Fruit fly (Drosophila melanogaster) whole organism, embryonic: Measurements from ENCODE around the gene Reg-2.

Experiments used
- CG11504 ChIP-seq: fragments of 200-800 bp; sonication (Bioruptor generic); optimal IDR thresholded peaks from 3 replicates; lab custom pipeline; 2019; ENCODE audit warnings: missing biosample characterization, mild to moderate bottlenecking, missing genetic modification characterization, moderate library complexity
- CG12299 ChIP-seq: fragments of 200-800 bp; sonication (Bioruptor generic); optimal IDR thresholded peaks from 2 replicates; lab custom pipeline; 2018; ENCODE audit warnings: missing biosample characterization, mild to moderate bottlenecking, missing genetic modification characterization
- CG14667 ChIP-seq: fragments of 200-800 bp; sonication (Bioruptor generic); IDR thresholded peaks from 2 replicates; pipeline ENCODE4 v1.3.6; 2022; ENCODE audit warnings: missing biosample characterization, missing genetic modification characterization
- CG15514 ChIP-seq: fragments of 200-800 bp; sonication (Bioruptor generic); optimal IDR thresholded peaks from 3 replicates; lab custom pipeline; 2017; ENCODE audit warnings: missing biosample characterization, missing genetic modification characterization, mild to moderate bottlenecking, moderate library complexity, missing genetic modification reagents
- CG16815 ChIP-seq: fragments of 200-800 bp; sonication (Bioruptor generic); optimal IDR thresholded peaks from 3 replicates; lab custom pipeline; 2017; ENCODE audit warnings: missing biosample characterization, mild to moderate bottlenecking, missing genetic modification characterization
- CG17186 ChIP-seq: fragments of 200-800 bp; sonication (Bioruptor generic); optimal IDR thresholded peaks from 3 replicates; lab custom pipeline; 2017; ENCODE audit warnings: missing biosample characterization, missing genetic modification reagents, missing genetic modification characterization
- CG17361 ChIP-seq: fragments of 200-800 bp; sonication (Bioruptor generic); IDR thresholded peaks from 3 replicates; pipeline ENCODE4 v1.3.6; 2022; ENCODE audit warnings: missing biosample characterization, missing genetic modification characterization
- CG1792 ChIP-seq: fragments of 200-800 bp; sonication (Bioruptor generic); optimal IDR thresholded peaks from 2 replicates; lab custom pipeline; 2016; ENCODE audit warnings: missing biosample characterization, missing genetic modification characterization
- CG18262 ChIP-seq: fragments of 200-800 bp; optimal IDR thresholded peaks from 3 replicates; lab custom pipeline; 2019; ENCODE audit warnings: missing biosample characterization, mild to moderate bottlenecking, missing genetic modification characterization, moderate library complexity
- CG2116 ChIP-seq: fragments of 200-800 bp; sonication (Bioruptor generic); optimal IDR thresholded peaks from 3 replicates; lab custom pipeline; 2018; ENCODE audit warnings: missing biosample characterization, mild to moderate bottlenecking, missing genetic modification characterization
- CG2199 ChIP-seq: fragments of 200-800 bp; sonication (Bioruptor generic); IDR thresholded peaks from 3 replicates; pipeline ENCODE4 v1.3.6; 2022; ENCODE audit warnings: missing biosample characterization, missing genetic modification characterization
- CG30020 ChIP-seq: fragments of 200-800 bp; optimal IDR thresholded peaks from 2 replicates; lab custom pipeline; 2019; ENCODE audit warnings: missing biosample characterization, mild to moderate bottlenecking, missing genetic modification characterization, moderate library complexity
- CG33213 ChIP-seq: fragments of 200-800 bp; sonication (Bioruptor generic); optimal IDR thresholded peaks from 3 replicates; lab custom pipeline; 2016; ENCODE audit warnings: missing biosample characterization, missing genetic modification characterization
- CG3726 ChIP-seq: fragments of 200-800 bp; sonication (Bioruptor generic); IDR thresholded peaks from 3 replicates; pipeline ENCODE4, ENCODE4 v1.3.6; 2022; ENCODE audit warnings: missing biosample characterization, missing genetic modification characterization
- CG4360 ChIP-seq: fragments of 200-800 bp; sonication (Bioruptor generic); IDR thresholded peaks from 2 replicates; pipeline ENCODE4 v1.3.6; 2022; ENCODE audit warnings: missing biosample characterization, missing genetic modification characterization
- CG6854 ChIP-seq: fragments of 200-800 bp; sonication (Bioruptor generic); optimal IDR thresholded peaks from 3 replicates; lab custom pipeline; 2017; ENCODE audit warnings: missing biosample characterization, mild to moderate bottlenecking, missing genetic modification characterization
- CG7372 ChIP-seq: fragments of 200-800 bp; sonication (Bioruptor generic); IDR thresholded peaks from 2 replicates; pipeline ENCODE4 v1.3.6; 2022; ENCODE audit warnings: missing biosample characterization, missing genetic modification characterization
- CG8290 ChIP-seq, 3 experiments: fragments of 200-800 bp; sonication (Bioruptor generic); optimal IDR thresholded peaks; 2 replicates each; lab custom pipeline; 2016 to 2019; ENCODE audit warnings: missing biosample characterization in 3 of 3, missing genetic modification characterization in 3 of 3, mild to moderate bottlenecking in 2 of 3, moderate library complexity in 1 of 3
- CG8924 ChIP-seq: fragments of 200-800 bp; optimal IDR thresholded peaks from 3 replicates; lab custom pipeline; 2019; ENCODE audit warnings: missing biosample characterization, mild to moderate bottlenecking, missing genetic modification characterization, moderate library complexity
- CG9797 ChIP-seq: fragments of 200-800 bp; sonication (Bioruptor generic); optimal IDR thresholded peaks from 3 replicates; lab custom pipeline; 2018; ENCODE audit warnings: missing biosample characterization, mild to moderate bottlenecking, missing genetic modification characterization
- CTCF ChIP-seq: fragments of 200-800 bp; sonication (Bioruptor generic); optimal IDR thresholded peaks from 2 replicates; lab custom pipeline; 2017; ENCODE audit warnings: missing biosample characterization, mild to moderate bottlenecking, missing genetic modification characterization, moderate library complexity
- Dek ChIP-seq: fragments of 200-800 bp; sonication (Bioruptor generic); optimal IDR thresholded peaks from 3 replicates; lab custom pipeline; 2019; ENCODE audit warnings: missing biosample characterization, mild to moderate bottlenecking, missing genetic modification characterization, moderate library complexity
- Dll ChIP-seq: fragments of 200-800 bp; sonication (Bioruptor generic); IDR thresholded peaks from 4 replicates; pipeline ENCODE4 v1.3.6; 2022; ENCODE audit warnings: missing biosample characterization, missing genetic modification characterization; ENCODE audit not compliant: partially characterized antibody
- Drgx ChIP-seq: fragments of 200-800 bp; sonication (Bioruptor generic); IDR thresholded peaks from 2 replicates; pipeline ENCODE4 v1.3.6; 2022; ENCODE audit warnings: missing biosample characterization, missing genetic modification characterization
- E2f1 ChIP-seq: fragments of 200-800 bp; sonication (Bioruptor generic); IDR thresholded peaks from 2 replicates; pipeline ENCODE4 v1.3.6; 2022; ENCODE audit warnings: missing biosample characterization, missing genetic modification characterization
- Hsf ChIP-seq: fragments of 200-800 bp; sonication (Bioruptor generic); optimal IDR thresholded peaks from 3 replicates; lab custom pipeline; 2016; ENCODE audit warnings: missing biosample characterization, missing genetic modification characterization
- Myb ChIP-seq: fragments of 200-800 bp; sonication (Bioruptor generic); optimal IDR thresholded peaks from 2 replicates; lab custom pipeline; 2016; ENCODE audit warnings: missing biosample characterization, missing genetic modification characterization
- Neu2 ChIP-seq: fragments of 200-800 bp; sonication (Bioruptor generic); optimal IDR thresholded peaks from 3 replicates; lab custom pipeline; 2016; ENCODE audit warnings: missing biosample characterization, missing genetic modification characterization, borderline replicate concordance
- Nf-YA ChIP-seq: fragments of 200-800 bp; sonication (Bioruptor generic); IDR thresholded peaks from 2 replicates; pipeline ENCODE4 v1.3.6; 2022; ENCODE audit warnings: missing biosample characterization, missing genetic modification characterization
- Oaz ChIP-seq: fragments of 200-800 bp; sonication (Bioruptor generic); IDR thresholded peaks from 2 replicates; pipeline ENCODE4 v1.3.6; 2022; ENCODE audit warnings: missing biosample characterization, missing genetic modification characterization
- Sry-β ChIP-seq: fragments of 200-800 bp; sonication (Bioruptor generic); optimal IDR thresholded peaks from 2 replicates; lab custom pipeline; 2018; ENCODE audit warnings: missing biosample characterization, mild to moderate bottlenecking, missing genetic modification characterization, moderate library complexity
- aop ChIP-seq: fragments of 200-800 bp; sonication (Bioruptor generic); IDR thresholded peaks from 2 replicates; pipeline ENCODE4 v1.3.6; 2022; ENCODE audit warnings: missing biosample characterization, missing genetic modification characterization
- ap ChIP-seq: fragments of 200-800 bp; sonication (Bioruptor generic); IDR thresholded peaks from 2 replicates; pipeline ENCODE4 v1.3.6; 2022; ENCODE audit warnings: missing biosample characterization, missing genetic modification characterization
- cato ChIP-seq: fragments of 200-800 bp; sonication (Bioruptor generic); optimal IDR thresholded peaks from 2 replicates; lab custom pipeline; 2016; ENCODE audit warnings: missing biosample characterization, missing genetic modification characterization, borderline replicate concordance
- chif ChIP-seq, 2 experiments: fragments of 200-800 bp; sonication (Bioruptor generic); optimal IDR thresholded peaks; 3 replicates each; lab custom pipeline; 2016; ENCODE audit warnings: missing biosample characterization in 2 of 2, missing genetic modification characterization in 2 of 2
- danr ChIP-seq: fragments of 200-800 bp; sonication (Bioruptor generic); IDR thresholded peaks from 2 replicates; pipeline ENCODE4 v1.3.6; 2022; ENCODE audit warnings: missing biosample characterization, missing genetic modification characterization
- gcm2 ChIP-seq: fragments of 200-800 bp; sonication (Bioruptor generic); optimal IDR thresholded peaks from 2 replicates; lab custom pipeline; 2016; ENCODE audit warnings: missing biosample characterization, missing genetic modification characterization
- gsb ChIP-seq: fragments of 200-800 bp; sonication (Bioruptor generic); IDR thresholded peaks from 2 replicates; pipeline ENCODE4 v1.3.6; 2022; ENCODE audit warnings: missing biosample characterization, missing genetic modification characterization
- klu ChIP-seq: fragments of 200-800 bp; sonication (Bioruptor generic); IDR thresholded peaks from 2 replicates; pipeline ENCODE4 v1.3.6; 2022; ENCODE audit warnings: missing biosample characterization, missing genetic modification characterization
- lola ChIP-seq, 3 experiments: fragments of >200 bp in 2 of 3; fragments of 200-800 bp in 1 of 3; sonication (Bioruptor generic) in 1 of 3; optimal IDR thresholded peaks; 2 replicates each; lab custom pipeline; 2017 to 2019; ENCODE audit warnings: missing biosample characterization in 3 of 3, missing genetic modification characterization in 3 of 3, mild to moderate bottlenecking in 1 of 3, moderate library complexity in 1 of 3
- org-1 ChIP-seq: fragments of 200-800 bp; sonication (Bioruptor generic); optimal IDR thresholded peaks from 2 replicates; lab custom pipeline; 2017; ENCODE audit warnings: missing biosample characterization, missing genetic modification characterization
- pfk ChIP-seq: fragments of 200-800 bp; sonication (Bioruptor generic); optimal IDR thresholded peaks from 2 replicates; lab custom pipeline; 2018; ENCODE audit warnings: missing biosample characterization, mild to moderate bottlenecking, missing genetic modification characterization, moderate library complexity
- row ChIP-seq: fragments of 200-800 bp; sonication (Bioruptor generic); IDR thresholded peaks from 3 replicates; pipeline ENCODE4 v1.3.6; 2022; ENCODE audit warnings: missing biosample characterization, missing genetic modification characterization
- schlank ChIP-seq: fragments of 200-800 bp; sonication (Bioruptor generic); optimal IDR thresholded peaks from 2 replicates; lab custom pipeline; 2018; ENCODE audit warnings: missing biosample characterization, mild to moderate bottlenecking, missing genetic modification characterization
- sens ChIP-seq: fragments of 200-800 bp; sonication (Bioruptor generic); peaks from one replicate; lab custom pipeline; 2016; ENCODE audit warnings: missing biosample characterization, missing genetic modification characterization
- tna ChIP-seq: fragments of 200-800 bp; sonication (Bioruptor generic); IDR thresholded peaks from 2 replicates; pipeline ENCODE4 v1.3.6; 2022; ENCODE audit warnings: missing biosample characterization, missing genetic modification characterization; ENCODE audit not compliant: partially characterized antibody
- toy ChIP-seq: fragments of 200-800 bp; sonication (Bioruptor generic); IDR thresholded peaks from 2 replicates; pipeline ENCODE4 v1.3.6; 2022; ENCODE audit warnings: missing biosample characterization, missing genetic modification characterization

Reg-2 gene

DNA sequence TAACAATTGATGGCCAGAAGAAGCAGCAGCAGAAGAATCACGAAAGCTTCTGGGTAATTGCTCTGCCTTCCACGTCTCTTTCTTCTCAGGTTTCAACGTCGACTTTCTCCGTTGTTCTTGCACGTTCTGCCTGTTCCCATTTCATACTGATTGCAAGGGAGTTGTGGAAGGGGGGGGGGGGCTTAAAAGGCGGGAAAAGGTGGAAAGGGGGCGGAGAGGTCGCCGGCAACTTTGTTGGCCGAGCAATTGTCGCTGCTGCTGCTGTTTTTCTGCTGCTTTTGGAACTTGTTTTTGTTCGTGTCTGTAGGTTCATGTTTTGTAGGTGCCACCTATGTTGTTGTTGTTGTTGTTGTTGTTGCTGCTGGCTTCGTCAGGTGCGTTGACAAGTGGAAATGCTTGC lies 40.8 kb downstream of the Reg-2 start (continued):
- TF ChIP-seq CG11504 (tag; lab: Kevin White, UChicago) (peak; percentile 69), CG7372 (GFP tag; lab: Robert Waterston, UW) (no peak), lola (GFP tag; optimal IDR thresholded peaks at IDR 0.05; lab: Kevin White, UChicago) (no peak), Dll (GFP tag; lab: Robert Waterston, UW) (no peak), CG2199 (GFP tag; lab: Robert Waterston, UW) (no peak), tna (GFP tag; lab: Robert Waterston, UW) (no peak), Myb (GFP tag; lab: Kevin White, UChicago) (no peak), CG15514 (GFP tag; lab: Kevin White, UChicago) (no peak), danr (GFP tag; lab: Robert Waterston, UW) (no peak)

DNA sequence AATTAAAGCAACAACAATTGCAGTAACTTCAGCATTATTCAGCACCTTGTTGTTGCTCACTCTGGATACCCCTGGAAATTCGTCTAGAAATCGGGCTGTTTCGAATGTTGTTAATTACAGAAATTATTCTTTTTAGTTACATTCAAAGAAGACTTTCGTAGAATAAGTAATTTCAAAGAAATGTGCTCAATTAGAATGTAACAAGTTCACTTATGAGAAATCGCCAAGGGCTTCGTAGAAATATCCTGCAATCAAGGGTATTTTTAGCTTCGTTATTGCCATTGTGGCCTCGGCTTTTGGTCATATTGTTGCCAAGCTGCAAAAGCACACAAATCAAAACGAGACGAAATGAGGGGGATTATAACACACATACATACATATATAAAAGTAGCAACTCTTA lies 42.4 kb downstream of the Reg-2 start:
- TF ChIP-seq Drgx (GFP tag; lab: Robert Waterston, UW) (peak; percentile 29; the same call in 1 of the 2 replicates), sens (GFP tag; lab: Kevin White, UChicago) (peak; percentile 34), org-1 (no peak)

DNA sequence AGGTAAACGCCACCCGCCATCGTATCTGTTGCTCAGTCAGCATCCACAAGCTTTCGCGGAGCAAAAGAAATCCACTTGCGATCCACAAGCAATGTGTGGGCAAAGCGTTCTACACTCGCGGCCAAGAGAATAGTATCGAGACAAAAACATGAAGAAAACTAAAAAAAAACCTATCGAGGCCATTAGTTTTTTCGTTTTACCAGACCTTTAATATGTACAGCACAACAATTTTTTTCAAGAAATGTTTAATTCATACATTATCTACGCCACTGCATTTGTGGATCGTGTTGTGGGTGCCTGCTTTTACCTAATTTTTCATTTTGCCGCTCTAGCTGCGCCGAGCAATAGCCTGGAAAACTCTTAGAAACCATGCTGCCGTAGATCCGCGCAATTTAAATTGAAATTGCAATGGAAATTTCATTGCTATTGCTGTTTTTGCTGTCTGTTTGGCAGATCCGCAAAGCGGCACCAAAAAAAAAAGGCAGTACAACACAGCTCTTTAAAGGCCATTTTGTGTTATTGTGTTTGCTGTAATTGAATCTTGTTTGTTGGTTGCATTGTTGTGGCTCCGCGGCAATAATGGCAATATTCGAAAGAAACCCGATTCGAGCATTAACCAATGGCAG lies 43.3 kb downstream of the Reg-2 start:
- TF ChIP-seq CG6854 (GFP tag; lab: Kevin White, UChicago) (no peak), CG1792 (peak; percentile 12), E2f1 (peak; percentile 60), cato (GFP tag; lab: Kevin White, UChicago) (peak; percentile 21), CG4360 (GFP tag; lab: Robert Waterston, UW) (no peak), Oaz (GFP tag; lab: Robert Waterston, UW) (no peak), CG12299 (tag; lab: Kevin White, UChicago) (no peak), CG3726 (GFP tag; lab: Robert Waterston, UW) (0 out of 3 replicates have a peak, but pooled peaks have one; percentile 69), Hsf (peak; percentile 51), CG8924 (tag; lab: Kevin White, UChicago) (peak; percentile 37), toy (GFP tag; lab: Robert Waterston, UW) (no peak), chif (GFP tag; optimal IDR thresholded peaks at IDR 0.05; lab: Kevin White, UChicago) (peak; percentile 49 to 59), CG16815 (GFP tag; lab: Kevin White, UChicago) (no peak), CG2116 (GFP tag; lab: Kevin White, UChicago) (peak; percentile 10), CG17186 (no peak), CG17361 (GFP tag; lab: Robert Waterston, UW) (peak; percentile 73), gsb (GFP tag; lab: Robert Waterston, UW) (peak; percentile 49; the same call in 1 of the 2 replicates), CG14667 (GFP tag; lab: Robert Waterston, UW) (peak; percentile 62; the same call in 1 of the 2 replicates), klu (no peak), row (GFP tag; lab: Robert Waterston, UW) (peak; percentile 59), Dek (tag; lab: Kevin White, UChicago) (peak; percentile 34), Nf-YA (GFP tag; lab: Robert Waterston, UW) (0 out of 2 replicates have a peak, but pooled peaks have one; percentile 45), CG18262 (tag; lab: Kevin White, UChicago) (peak; percentile 58), schlank (tag; lab: Kevin White, UChicago) (no peak), CG30020 (tag; lab: Kevin White, UChicago) (no peak), ap (GFP tag; lab: Robert Waterston, UW) (peak; percentile 74; the same call in 1 of the 2 replicates), CG9797 (GFP tag; lab: Kevin White, UChicago) (no peak), CG33213 (GFP tag; lab: Kevin White, UChicago) (peak; percentile 4), CG8290 (GFP tag; optimal IDR thresholded peaks at IDR 0.05; lab: Kevin White, UChicago) (peak; percentile 9), CG8290 (tag; optimal IDR thresholded peaks at IDR 0.05; lab: Kevin White, UChicago) (peak in 1 of 2 experiments; percentile 61), gcm2 (GFP tag; lab: Kevin White, UChicago) (peak; percentile 21), CTCF (GFP tag; lab: Kevin White, UChicago) (peak; percentile 41), pfk (GFP tag; lab: Kevin White, UChicago) (no peak), Neu2 (no peak), Sry-β (no peak), aop (GFP tag; lab: Robert Waterston, UW) (no peak)
